Worm (Caenorhabditis elegans) whole organism, L3 larva: ENCODE results near the gene Y49F6C.2.

ENCODE experiments used
- R02D3.7 ChIP-seq: fragments of 150-350 bp; optimal IDR thresholded peaks from 2 replicates; lab custom pipeline; 2014; ENCODE audit warnings: missing biosample characterization, missing genetic modification characterization
- aly-2 ChIP-seq: fragments of 150-350 bp; optimal IDR thresholded peaks from 2 replicates; lab custom pipeline; 2014; ENCODE audit warnings: missing biosample characterization, missing genetic modification characterization
- ama-1 ChIP-seq: fragments of 150-350 bp; optimal IDR thresholded peaks from 2 replicates; lab custom pipeline; 2018
- ceh-16 ChIP-seq: sonication (generic microtip); optimal IDR thresholded peaks from 2 replicates; lab custom pipeline; 2017; ENCODE audit warnings: missing biosample characterization, missing genetic modification characterization
- ceh-28 ChIP-seq: fragments of 150-350 bp; optimal IDR thresholded peaks from 2 replicates; lab custom pipeline; 2014; ENCODE audit warnings: missing biosample characterization, missing genetic modification reagents, missing genetic modification characterization
- ceh-82 ChIP-seq: fragments of 150-350 bp; optimal IDR thresholded peaks from 2 replicates; lab custom pipeline; 2014; ENCODE audit warnings: missing biosample characterization, missing genetic modification characterization
- ceh-9 ChIP-seq: sonication (generic microtip); optimal IDR thresholded peaks from 2 replicates; lab custom pipeline; 2018; ENCODE audit warnings: missing biosample characterization, missing genetic modification characterization
- daf-12 ChIP-seq: fragments of 150-350 bp; optimal IDR thresholded peaks from 2 replicates; lab custom pipeline; 2014; ENCODE audit warnings: missing biosample characterization, missing genetic modification reagents, missing genetic modification characterization
- egl-27 ChIP-seq: sonication (generic microtip); optimal IDR thresholded peaks from 4 replicates; lab custom pipeline; 2017; ENCODE audit warnings: missing biosample characterization, missing genetic modification reagents, missing genetic modification characterization
- egl-5 ChIP-seq: fragments of 150-350 bp; optimal IDR thresholded peaks from 2 replicates; lab custom pipeline; 2017; ENCODE audit warnings: missing biosample characterization, missing genetic modification reagents, missing genetic modification characterization, inconsistent platforms
- elt-1 ChIP-seq: fragments of 150-350 bp; optimal IDR thresholded peaks from 2 replicates; lab custom pipeline; 2014; ENCODE audit warnings: missing biosample characterization, missing genetic modification characterization
- elt-2 ChIP-seq: sonication (generic microtip); optimal IDR thresholded peaks from 2 replicates; lab custom pipeline; 2016; ENCODE audit warnings: missing genetic modification reagents, mild to moderate bottlenecking, missing genetic modification characterization, missing compliant biosample characterization
- fkh-10 ChIP-seq: sonication (generic microtip); optimal IDR thresholded peaks from 2 replicates; lab custom pipeline; 2017; ENCODE audit warnings: missing biosample characterization, missing genetic modification reagents, missing genetic modification characterization
- fkh-2 ChIP-seq: fragments of 150-350 bp; optimal IDR thresholded peaks from 2 replicates; lab custom pipeline; 2014; ENCODE audit warnings: missing biosample characterization, missing genetic modification reagents, missing genetic modification characterization
- fos-1 ChIP-seq: fragments of 150-350 bp; optimal IDR thresholded peaks from 2 replicates; lab custom pipeline; 2014; ENCODE audit warnings: missing biosample characterization, missing genetic modification characterization
- jun-1 ChIP-seq: fragments of 150-350 bp; optimal IDR thresholded peaks from 2 replicates; lab custom pipeline; 2014; ENCODE audit warnings: missing biosample characterization, missing genetic modification reagents, missing genetic modification characterization
- lin-15B ChIP-seq: fragments of 150-350 bp; optimal IDR thresholded peaks from 2 replicates; lab custom pipeline; 2014; ENCODE audit warnings: missing biosample characterization, missing genetic modification characterization
- lsy-12 ChIP-seq: sonication (generic microtip); optimal IDR thresholded peaks from 2 replicates; lab custom pipeline; 2016; ENCODE audit warnings: mild to moderate bottlenecking, missing genetic modification characterization, missing compliant biosample characterization
- mdl-1 ChIP-seq: fragments of 150-350 bp; optimal IDR thresholded peaks from 2 replicates; lab custom pipeline; 2014; ENCODE audit warnings: missing biosample characterization, missing genetic modification characterization
- mml-1 ChIP-seq: fragments of 150-350 bp; sonication (generic microtip); optimal IDR thresholded peaks from 3 replicates; lab custom pipeline; 2014; ENCODE audit warnings: missing biosample characterization, missing genetic modification characterization
- nfya-1 ChIP-seq: sonication (generic microtip); optimal IDR thresholded peaks from 2 replicates; lab custom pipeline; 2017; ENCODE audit warnings: missing genetic modification characterization, mild to moderate bottlenecking, missing compliant biosample characterization, antibody characterized with exemption, moderate library complexity; ENCODE audit not compliant: insufficient read depth
- nhr-11 ChIP-seq: fragments of 150-350 bp; optimal IDR thresholded peaks from 2 replicates; lab custom pipeline; 2014; ENCODE audit warnings: missing biosample characterization, missing genetic modification characterization
- nhr-12 ChIP-seq: fragments of 150-350 bp; optimal IDR thresholded peaks from 2 replicates; lab custom pipeline; 2014; ENCODE audit warnings: missing biosample characterization, missing genetic modification characterization
- nhr-23 ChIP-seq: fragments of 150-350 bp; optimal IDR thresholded peaks from 2 replicates; lab custom pipeline; 2014; ENCODE audit warnings: missing biosample characterization, missing genetic modification reagents, missing genetic modification characterization
- nhr-237 ChIP-seq: fragments of 150-350 bp; optimal IDR thresholded peaks from 2 replicates; lab custom pipeline; 2014; ENCODE audit warnings: missing biosample characterization, missing genetic modification characterization
- nhr-28 ChIP-seq: fragments of 150-350 bp; optimal IDR thresholded peaks from 2 replicates; lab custom pipeline; 2014; ENCODE audit warnings: missing biosample characterization, missing genetic modification characterization
- nhr-43 ChIP-seq: sonication (generic microtip); optimal IDR thresholded peaks from 2 replicates; lab custom pipeline; 2016; ENCODE audit warnings: mild to moderate bottlenecking, missing genetic modification characterization, missing compliant biosample characterization; ENCODE audit not compliant: poor library complexity, severe bottlenecking
- nhr-67 ChIP-seq: fragments of 150-350 bp; optimal IDR thresholded peaks from 2 replicates; lab custom pipeline; 2014; ENCODE audit warnings: missing biosample characterization, missing genetic modification characterization
- nhr-77 ChIP-seq: fragments of 150-350 bp; optimal IDR thresholded peaks from 2 replicates; lab custom pipeline; 2014; ENCODE audit warnings: missing biosample characterization, missing genetic modification characterization
- pqm-1 ChIP-seq: fragments of 150-350 bp; optimal IDR thresholded peaks from 2 replicates; lab custom pipeline; 2017; ENCODE audit warnings: missing biosample characterization, missing genetic modification characterization, inconsistent platforms
- sea-2 ChIP-seq: fragments of 150-350 bp; sonication (generic microtip); optimal IDR thresholded peaks from 4 replicates; lab custom pipeline; 2014; ENCODE audit warnings: missing biosample characterization, missing genetic modification reagents, missing genetic modification characterization
- skn-1 ChIP-seq: fragments of 150-350 bp; optimal IDR thresholded peaks from 2 replicates; lab custom pipeline; 2014; ENCODE audit warnings: missing biosample characterization, missing genetic modification characterization
- snpc-4 ChIP-seq: fragments of 150-350 bp; optimal IDR thresholded peaks from 2 replicates; lab custom pipeline; 2014; ENCODE audit warnings: missing biosample characterization, missing genetic modification characterization
- tbx-2 ChIP-seq: sonication (generic microtip); optimal IDR thresholded peaks from 2 replicates; lab custom pipeline; 2016; ENCODE audit warnings: mild to moderate bottlenecking, missing genetic modification characterization, missing compliant biosample characterization
- unc-39 ChIP-seq: sonication (generic microtip); optimal IDR thresholded peaks from 4 replicates; lab custom pipeline; 2017; ENCODE audit warnings: missing biosample characterization, missing genetic modification characterization
- unc-62 ChIP-seq: fragments of 150-350 bp; sonication (generic microtip); optimal IDR thresholded peaks from 4 replicates; lab custom pipeline; 2014; ENCODE audit warnings: missing biosample characterization, missing genetic modification reagents, missing genetic modification characterization
- ztf-11 ChIP-seq: fragments of 150-350 bp; optimal IDR thresholded peaks from 2 replicates; lab custom pipeline; 2014; ENCODE audit warnings: missing biosample characterization, missing genetic modification characterization
- ztf-4 ChIP-seq: fragments of 150-350 bp; optimal IDR thresholded peaks from 2 replicates; lab custom pipeline; 2014; ENCODE audit warnings: missing biosample characterization, missing genetic modification characterization

Gene Y49F6C.2

ce11 chrII:3370061-3370460 is 8.3 kb upstream of the Y49F6C.2 start, which contains the start of gene Y49F6C.8:
Gene Y49F6C.8 (minus strand): TSS chrII:3370111.
- TF ChIP-seq ceh-28 (tag; lab: Kevin White, UChicago) = no peak
- TF ChIP-seq unc-39 (tag; lab: Kevin White, UChicago) = no peak
- peak; percentile 96 for TF ChIP-seq nfya-1 (tag; lab: Kevin White, UChicago)
- no peak for TF ChIP-seq pqm-1 (tag; lab: Kevin White, UChicago)

- TF ChIP-seq lin-15B (no peak), ztf-4 (no peak), jun-1 (tag; lab: Kevin White, UChicago) (no peak), nhr-23 (tag; lab: Kevin White, UChicago) (no peak), nhr-43 (tag; lab: Kevin White, UChicago) (no peak), ztf-11 (tag; lab: Kevin White, UChicago) (no peak), nhr-67 (no peak)
Measured at ce11 chrII:3371010-3371409, 7.4 kb upstream of the Y49F6C.2 start, which contains the start of gene bath-23. Gene bath-23 (plus strand): TSS chrII:3371310.

DNA sequence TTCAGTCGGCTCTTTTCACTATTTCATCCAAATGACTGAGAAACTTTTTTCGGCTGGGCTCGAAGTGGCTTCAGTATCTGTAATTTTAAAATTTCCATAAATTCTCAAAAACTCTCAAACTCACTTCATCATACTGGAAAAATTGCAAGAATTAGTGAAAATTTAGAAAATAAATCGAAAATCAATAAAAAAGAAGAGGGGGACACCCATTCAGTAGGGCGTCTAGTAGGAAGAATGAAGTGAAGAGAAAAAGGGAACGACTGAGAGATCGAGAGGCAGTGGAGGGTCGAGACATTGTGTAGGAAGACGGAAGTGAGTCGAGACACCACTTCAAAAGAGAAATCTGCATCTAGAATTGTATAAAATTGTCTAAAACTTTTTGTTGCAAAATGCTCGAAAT is 4.5 kb upstream of the Y49F6C.2 start:
- TF ChIP-seq unc-62 (GFP tag; lab: Kevin White, UChicago) = no peak
- TF ChIP-seq nhr-67 = no peak
- TF ChIP-seq nhr-77 = no peak
- no peak for TF ChIP-seq egl-27 (tag; lab: Kevin White, UChicago)
- no peak for TF ChIP-seq R02D3.7 (tag; lab: Kevin White, UChicago)
- TF ChIP-seq ztf-4 = no peak
- no peak for TF ChIP-seq daf-12 (tag; lab: Kevin White, UChicago)
- peak; percentile 7 for TF ChIP-seq sea-2
- TF ChIP-seq lin-15B = no peak
- TF ChIP-seq fos-1 (tag; lab: Kevin White, UChicago) = no peak
- TF ChIP-seq lsy-12 (tag; lab: Kevin White, UChicago) = no peak
- TF ChIP-seq ceh-82 (tag; lab: Kevin White, UChicago) = no peak
- peak; percentile 6 for TF ChIP-seq ceh-28 (tag; lab: Kevin White, UChicago)
- TF ChIP-seq unc-39 (tag; lab: Kevin White, UChicago) = no peak
- no peak for TF ChIP-seq elt-2 (tag; lab: Kevin White, UChicago)
- no peak for TF ChIP-seq nhr-237 (tag; lab: Kevin White, UChicago)
- no peak for TF ChIP-seq fkh-10

DNA sequence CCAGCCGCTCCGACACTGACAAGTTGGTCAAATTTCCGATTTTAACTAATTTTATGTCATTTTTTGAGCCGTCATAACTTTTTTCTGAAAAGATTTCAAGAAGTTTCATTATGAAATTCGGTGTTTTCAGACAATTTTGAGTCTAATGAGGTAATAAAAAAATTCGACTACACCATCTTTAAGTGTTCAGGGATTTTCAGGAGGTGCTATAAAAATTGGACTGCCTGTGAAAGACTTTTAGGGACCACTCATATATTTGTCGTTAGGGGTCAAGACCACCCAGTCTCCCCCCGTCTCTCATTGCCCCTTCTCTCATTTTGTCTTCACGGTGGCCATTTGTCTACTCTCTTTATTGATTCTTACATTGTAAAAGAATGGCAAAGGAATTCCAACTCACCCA is 3.6 kb upstream of the Y49F6C.2 start, which contains the start of gene bath-10:
TSS of gene bath-10 (plus strand) at position 301 of the 400 bp plus-strand sequence.
- TF ChIP-seq egl-27 (tag; lab: Kevin White, UChicago) = no peak
- TF ChIP-seq nhr-77 = no peak
- TF ChIP-seq snpc-4 (tag; lab: Kevin White, UChicago) = no peak
- TF ChIP-seq tbx-2 (tag; lab: Kevin White, UChicago) = no peak
- no peak for TF ChIP-seq elt-1 (tag; lab: Kevin White, UChicago)
- TF ChIP-seq nhr-11 (tag; lab: Kevin White, UChicago) = no peak
- no peak for TF ChIP-seq daf-12 (tag; lab: Kevin White, UChicago)
- no peak for TF ChIP-seq ztf-11 (tag; lab: Kevin White, UChicago)
- no peak for TF ChIP-seq nhr-28 (tag; lab: Kevin White, UChicago)
- TF ChIP-seq nhr-237 (tag; lab: Kevin White, UChicago) = no peak
- no peak for TF ChIP-seq ceh-9 (tag; lab: Kevin White, UChicago)
- TF ChIP-seq lin-15B = no peak
- no peak for TF ChIP-seq aly-2 (tag; lab: Kevin White, UChicago)
- TF ChIP-seq nhr-43 (tag; lab: Kevin White, UChicago) = no peak
- no peak for TF ChIP-seq ama-1
- no peak for TF ChIP-seq ceh-16
- TF ChIP-seq sea-2 = no peak
- no peak for TF ChIP-seq nhr-67
- no peak for TF ChIP-seq egl-5 (tag; lab: Kevin White, UChicago)
- TF ChIP-seq skn-1 (tag; lab: Kevin White, UChicago) = no peak
- TF ChIP-seq, all 47 proteins: peak for 0

DNA sequence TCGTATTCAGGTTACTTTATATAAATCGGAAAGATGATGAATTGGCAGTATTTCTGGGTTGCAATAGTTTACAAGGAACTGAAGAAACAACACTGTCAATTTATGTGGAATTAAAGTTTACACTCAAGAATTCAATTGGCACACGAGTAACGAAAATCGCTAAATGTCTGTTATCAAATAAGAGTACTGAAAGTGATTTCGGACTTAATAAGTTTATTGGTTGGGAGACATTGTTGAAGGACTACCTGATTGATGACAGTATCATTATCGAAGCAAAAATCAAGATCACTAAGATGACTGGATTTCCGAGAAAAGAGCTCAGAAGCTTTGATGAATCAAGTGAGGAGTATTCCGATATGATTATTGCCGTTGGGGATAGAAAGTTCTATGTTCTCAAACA is 3.1 kb upstream of the Y49F6C.2 start:
- TF ChIP-seq nhr-77 = no peak
- no peak for TF ChIP-seq lin-15B
- TF ChIP-seq nhr-12 (tag; lab: Kevin White, UChicago) = no peak
- no peak for TF ChIP-seq mml-1 (tag; lab: Kevin White, UChicago)
- no peak for TF ChIP-seq nhr-11 (tag; lab: Kevin White, UChicago)
- no peak for TF ChIP-seq mdl-1 (tag; lab: Kevin White, UChicago)
- TF ChIP-seq nhr-237 (tag; lab: Kevin White, UChicago) = no peak
- TF ChIP-seq fkh-2 = no peak
